Worm (Caenorhabditis elegans): ENCODE data around the gene unc-24.

- TF ChIP-seq ceh-39 (tag; optimal IDR thresholded peaks at IDR 0.05) (no peak), ztf-11 (tag; optimal IDR thresholded peaks at IDR 0.05) (no peak), elt-3 (tag; optimal IDR thresholded peaks at IDR 0.05) (peak; percentile 28), nhr-76 (tag; optimal IDR thresholded peaks at IDR 0.05) (no peak), unc-39 (tag; optimal IDR thresholded peaks at IDR 0.05) (no peak), ham-2 (GFP tag; optimal IDR thresholded peaks at IDR 0.05) (no peak), mls-2 (tag; optimal IDR thresholded peaks at IDR 0.05) (no peak), nhr-12 (tag; optimal IDR thresholded peaks at IDR 0.05) (no peak), lin-32 (GFP tag; optimal IDR thresholded peaks at IDR 0.05) (no peak), nhr-28 (tag; optimal IDR thresholded peaks at IDR 0.05) (no peak), blmp-1 (tag; optimal IDR thresholded peaks at IDR 0.05) (no peak), mep-1 (tag; optimal IDR thresholded peaks at IDR 0.05) (no peak)
Observed at ce11 chrIV:7985737-7986136, 6.1 kb downstream of the unc-24 start.
